Worm (Caenorhabditis elegans): ENCODE data around the gene nhr-27.

Gene nhr-27

ce11 chrX:12677113-12677512 is 131.0 kb downstream of the nhr-27 start:
- TF ChIP-seq him-1 (tag; optimal IDR thresholded peaks at IDR 0.05) = no peak
- TF ChIP-seq W03F9.2 (tag; optimal IDR thresholded peaks at IDR 0.05) = no peak
- TF ChIP-seq dao-5 (tag; optimal IDR thresholded peaks at IDR 0.05) = no peak

ce11 chrX:12671638-12672290 is 136.4 kb downstream of the nhr-27 start:
- TF ChIP-seq W03F9.2 (tag; optimal IDR thresholded peaks at IDR 0.05) (no peak), dao-5 (tag; optimal IDR thresholded peaks at IDR 0.05) (no peak), him-1 (tag; optimal IDR thresholded peaks at IDR 0.05) (no peak)

- TF ChIP-seq dao-5 (tag; optimal IDR thresholded peaks at IDR 0.05) (no peak), W03F9.2 (tag; optimal IDR thresholded peaks at IDR 0.05) (peak; percentile 31), him-1 (tag; optimal IDR thresholded peaks at IDR 0.05) (peak; percentile 20)
Measured at ce11 chrX:12670385-12670784, 137.7 kb downstream of the nhr-27 start.

- TF ChIP-seq dao-5 (tag; optimal IDR thresholded peaks at IDR 0.05) = no peak
- no peak for TF ChIP-seq W03F9.2 (tag; optimal IDR thresholded peaks at IDR 0.05)
- TF ChIP-seq him-1 (tag; optimal IDR thresholded peaks at IDR 0.05) = no peak
Measured at ce11 chrX:12668941-12669501, 139.1 kb downstream of the nhr-27 start.

DNA sequence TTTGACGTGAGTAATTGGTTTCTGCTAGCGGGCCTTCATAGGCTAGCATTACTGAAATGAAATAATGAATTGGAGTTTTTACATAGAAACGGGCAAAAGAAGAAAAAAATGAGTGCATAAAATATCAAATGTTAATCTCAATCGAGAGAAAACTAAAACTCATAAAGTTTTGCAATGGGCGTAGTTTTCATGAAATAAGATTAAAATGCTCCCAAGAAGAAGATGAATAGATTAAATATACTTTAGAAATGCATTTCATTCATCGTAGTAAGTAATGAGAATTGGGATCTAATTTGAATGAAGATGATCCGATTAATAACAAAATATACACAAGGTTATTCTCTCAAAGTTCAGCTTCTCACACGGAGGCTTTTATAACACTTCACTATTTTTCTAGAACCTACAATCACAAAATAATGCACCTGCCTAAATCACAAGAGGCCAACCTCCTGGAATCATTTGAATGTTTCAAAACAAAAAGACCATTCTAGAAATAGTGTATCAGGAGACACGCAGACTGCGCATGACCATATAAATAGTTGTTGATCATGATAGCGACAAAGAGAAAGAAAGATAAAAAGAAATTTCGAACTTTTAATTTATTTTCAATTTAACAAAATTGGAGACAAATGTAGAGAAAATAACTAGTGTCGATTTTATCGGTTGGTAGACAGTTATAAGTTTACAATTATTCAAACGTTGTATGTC is 140.2 kb downstream of the nhr-27 start, which contains the start of gene nhr-17:
Gene nhr-17 (minus strand): TSS at position 51 of the 708 bp plus-strand sequence.
- TF ChIP-seq dao-5 (tag; optimal IDR thresholded peaks at IDR 0.05) (no peak), W03F9.2 (tag; optimal IDR thresholded peaks at IDR 0.05) (no peak), him-1 (tag; optimal IDR thresholded peaks at IDR 0.05) (no peak)

ce11 chrX:12665799-12666198 is 142.3 kb downstream of the nhr-27 start:
- TF ChIP-seq W03F9.2 (tag; optimal IDR thresholded peaks at IDR 0.05) (no peak), dao-5 (tag; optimal IDR thresholded peaks at IDR 0.05) (no peak), him-1 (tag; optimal IDR thresholded peaks at IDR 0.05) (no peak)

- peak; percentile 86 for TF ChIP-seq him-1 (tag; optimal IDR thresholded peaks at IDR 0.05)
- TF ChIP-seq W03F9.2 (tag; optimal IDR thresholded peaks at IDR 0.05) = no peak
- TF ChIP-seq dao-5 (tag; optimal IDR thresholded peaks at IDR 0.05) = peak; percentile 88
Measured at ce11 chrX:12664987-12665451, 143.1 kb downstream of the nhr-27 start.

- TF ChIP-seq him-1 (tag; optimal IDR thresholded peaks at IDR 0.05) = no peak
- TF ChIP-seq dao-5 (tag; optimal IDR thresholded peaks at IDR 0.05) = no peak
- no peak for TF ChIP-seq W03F9.2 (tag; optimal IDR thresholded peaks at IDR 0.05)
Measured at ce11 chrX:12664443-12664842, 143.7 kb downstream of the nhr-27 start.

DNA sequence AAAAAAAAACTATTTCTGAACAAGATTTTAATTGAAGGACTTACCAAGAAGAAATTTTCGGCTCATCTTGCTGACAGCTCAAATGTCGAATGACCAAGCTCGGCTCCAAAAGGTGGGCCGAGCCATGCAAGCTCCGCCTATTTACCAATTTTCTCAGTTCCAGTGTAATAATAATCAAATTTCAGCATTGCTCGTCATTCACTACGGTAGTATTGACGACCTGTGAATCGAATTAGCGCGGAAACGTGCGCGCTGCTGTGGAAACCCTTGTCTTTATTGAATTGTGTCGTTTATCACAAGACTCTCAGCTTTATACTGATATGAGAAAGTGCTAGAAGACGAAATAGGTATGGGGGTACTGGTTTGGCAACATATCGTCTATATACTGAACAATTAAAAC is 144.6 kb downstream of the nhr-27 start, which contains the start of gene nlp-76:
Gene nlp-76 (minus strand): TSS at position 367 of the 400 bp plus-strand sequence.
- TF ChIP-seq W03F9.2 (tag; optimal IDR thresholded peaks at IDR 0.05) (no peak), dao-5 (tag; optimal IDR thresholded peaks at IDR 0.05) (no peak), him-1 (tag; optimal IDR thresholded peaks at IDR 0.05) (no peak)

DNA sequence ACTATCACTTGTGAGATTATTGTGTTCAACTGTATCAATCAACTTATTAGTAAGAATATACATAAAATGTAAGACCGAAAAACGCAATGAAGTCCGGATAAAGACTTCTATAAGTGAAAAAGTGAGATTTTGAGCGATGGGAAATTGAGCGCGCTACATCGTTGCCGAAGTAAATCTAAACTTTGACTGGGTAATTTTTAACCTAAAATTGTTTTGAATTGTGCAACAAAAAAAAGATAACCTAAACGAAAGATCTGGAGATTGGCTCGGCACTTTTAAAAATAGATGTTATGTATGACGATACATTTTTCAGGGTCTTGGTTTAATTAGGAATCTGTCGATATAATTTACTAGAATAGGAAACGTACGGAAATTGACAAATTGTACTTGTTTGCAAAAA is 145.0 kb downstream of the nhr-27 start:
- TF ChIP-seq dao-5 (tag; optimal IDR thresholded peaks at IDR 0.05) (no peak), W03F9.2 (tag; optimal IDR thresholded peaks at IDR 0.05) (peak; percentile 34), him-1 (tag; optimal IDR thresholded peaks at IDR 0.05) (no peak)

DNA sequence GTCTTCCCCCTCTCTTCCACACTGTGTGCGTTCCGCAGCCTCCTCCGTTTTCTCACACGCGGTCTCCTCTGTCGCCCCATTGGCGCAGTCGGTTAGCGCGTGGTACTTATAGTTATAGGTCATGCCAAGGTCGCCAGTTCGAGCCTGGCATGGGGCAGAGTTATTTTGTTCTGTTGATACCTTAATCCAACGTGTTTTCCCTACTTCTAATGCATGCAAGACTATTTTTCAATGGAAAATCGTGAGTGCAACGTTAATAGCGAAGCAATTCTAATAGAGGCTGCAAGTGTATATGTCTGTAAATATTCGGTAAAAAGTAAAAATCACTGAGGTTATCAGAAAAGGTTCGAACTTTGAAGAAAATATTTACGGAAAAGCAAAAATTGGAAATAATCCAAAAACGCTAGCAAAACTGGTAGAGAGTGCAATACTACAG is 147.0 kb downstream of the nhr-27 start:
- peak; percentile 74 for TF ChIP-seq him-1 (tag; optimal IDR thresholded peaks at IDR 0.05)
- TF ChIP-seq W03F9.2 (tag; optimal IDR thresholded peaks at IDR 0.05) = peak; percentile 17
- TF ChIP-seq dao-5 (tag; optimal IDR thresholded peaks at IDR 0.05) = peak; percentile 60

ce11 chrX:12659814-12660213 is 148.3 kb downstream of the nhr-27 start, which contains the start of gene C02B4.3:
C02B4.3 (minus strand) TSS chrX:12659847.
- TF ChIP-seq him-1 (tag; optimal IDR thresholded peaks at IDR 0.05) (no peak), W03F9.2 (tag; optimal IDR thresholded peaks at IDR 0.05) (no peak), dao-5 (tag; optimal IDR thresholded peaks at IDR 0.05) (no peak)

- TF ChIP-seq dao-5 (tag; optimal IDR thresholded peaks at IDR 0.05) (no peak), him-1 (tag; optimal IDR thresholded peaks at IDR 0.05) (peak; percentile 46)
Measured at ce11 chrX:12656420-12657033, 151.6 kb downstream of the nhr-27 start.
